Fruit fly (Drosophila melanogaster) Kc167 (cell line): ENCODE measurements around the gene CG3108.

Experiments
- Myc ChIP-seq: fragments of >200 bp; optimal IDR thresholded peaks from 2 replicates; lab custom pipeline; 2017; ENCODE audit warnings: missing external identifiers
- h ChIP-seq: fragments of >200 bp; optimal IDR thresholded peaks from 3 replicates; lab custom pipeline; 2018; ENCODE audit warnings: missing external identifiers
- ttk ChIP-seq: sonication (Bioruptor generic); optimal IDR thresholded peaks from 2 replicates; lab custom pipeline; 2017; ENCODE audit warnings: missing external identifiers

DNA sequence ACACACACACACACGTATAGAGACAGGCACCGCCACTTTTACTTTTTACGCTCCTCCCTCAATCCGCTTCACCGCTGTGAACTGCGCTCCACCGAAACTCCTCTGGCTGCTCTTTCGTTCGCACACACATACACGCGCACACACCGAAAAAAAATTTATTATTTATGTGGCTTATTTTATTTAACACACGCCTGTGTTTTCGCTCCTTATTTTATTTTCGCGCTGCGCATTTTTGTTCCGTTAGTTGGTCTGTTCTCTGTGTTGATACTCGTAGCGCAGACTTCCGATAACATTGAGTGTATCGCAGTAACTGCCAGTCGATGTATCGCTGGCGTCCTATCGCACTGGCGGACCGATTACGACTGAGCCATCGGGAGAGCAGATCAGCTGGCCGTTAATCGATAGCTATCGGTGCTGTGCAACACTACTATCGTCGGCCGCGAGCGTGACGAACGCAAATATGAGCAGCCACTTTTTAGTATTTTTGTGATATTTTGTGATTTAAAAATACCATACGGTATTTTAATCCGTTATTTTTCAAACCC, 43.7 kb downstream of the CG3108 start, which contains the start of gene Snx27:
- TF ChIP-seq Myc = no peak
- no peak for TF ChIP-seq h (lab: Kevin White, UChicago)
- no peak for TF ChIP-seq ttk
